Worm (Caenorhabditis elegans): ENCODE measurements around the gene C38H2.3.

Gene C38H2.3

ce11 chrIII:10362920-10363319 lies 23.5 kb downstream of the C38H2.3 start:
- TF ChIP-seq mab-9 (GFP tag; IDR thresholded peaks at IDR 0.05) (no peak), pax-3 (tag; optimal IDR thresholded peaks at IDR 0.05) (peak; percentile 12), dsc-1 (tag; optimal IDR thresholded peaks at IDR 0.05) (peak; percentile 64), fkh-8 (tag; optimal IDR thresholded peaks at IDR 0.05) (peak; percentile 60), hlh-4 (tag; optimal IDR thresholded peaks at IDR 0.05) (no peak), lsy-2 (tag; optimal IDR thresholded peaks at IDR 0.05) (peak in 1 of 2 experiments; percentile 29)

- TF ChIP-seq sup-37 (GFP tag; optimal IDR thresholded peaks at IDR 0.05) (no peak), ces-1 (GFP tag; optimal IDR thresholded peaks at IDR 0.05) (no peak), pax-3 (tag; optimal IDR thresholded peaks at IDR 0.05) (no peak), aly-2 (tag; optimal IDR thresholded peaks at IDR 0.05) (no peak), mab-9 (GFP tag; IDR thresholded peaks at IDR 0.05) (no peak), aha-1 (tag; optimal IDR thresholded peaks at IDR 0.05) (no peak), lin-15B (tag; optimal IDR thresholded peaks at IDR 0.05) (no peak), F16B12.6 (tag; optimal IDR thresholded peaks at IDR 0.05) (no peak), unc-98 (GFP tag; IDR thresholded peaks at IDR 0.05) (no peak)
Measured at ce11 chrIII:10361456-10361855, 24.9 kb downstream of the C38H2.3 start.

ce11 chrIII:10359916-10360315 lies 26.5 kb downstream of the C38H2.3 start:
- no peak for TF ChIP-seq tbx-2 (tag; optimal IDR thresholded peaks at IDR 0.05)
- no peak for TF ChIP-seq unc-130 (tag; optimal IDR thresholded peaks at IDR 0.05)
- TF ChIP-seq lin-14 (GFP tag; optimal IDR thresholded peaks at IDR 0.05) = peak; percentile 22
- TF ChIP-seq nhr-85 (tag) = peak; percentile 10
- no peak for TF ChIP-seq aly-2 (tag; optimal IDR thresholded peaks at IDR 0.05)
- no peak for TF ChIP-seq sox-4 (tag; optimal IDR thresholded peaks at IDR 0.05)

- TF ChIP-seq blmp-1 (tag; optimal IDR thresholded peaks at IDR 0.05) (no peak), fkh-10 (GFP tag; optimal IDR thresholded peaks at IDR 0.05) (peak; percentile 22), lin-14 (GFP tag; optimal IDR thresholded peaks at IDR 0.05) (peak; percentile 68), alr-1 (tag; optimal IDR thresholded peaks at IDR 0.05; ENCODE audit: borderline replicate concordance) (no peak), nhr-71 (tag; optimal IDR thresholded peaks at IDR 0.05) (peak; percentile 16), unc-86 (tag; optimal IDR thresholded peaks at IDR 0.05) (no peak), lsy-2 (tag; optimal IDR thresholded peaks at IDR 0.05) (peak in 1 of 2 experiments; percentile 12)
Measured at ce11 chrIII:10358751-10359150, 27.6 kb downstream of the C38H2.3 start.

- TF ChIP-seq ama-1 (optimal IDR thresholded peaks at IDR 0.05) = peak; percentile 53
- TF ChIP-seq unc-86 (tag; optimal IDR thresholded peaks at IDR 0.05) = peak; percentile 5
- no peak for TF ChIP-seq ceh-63 (GFP tag; optimal IDR thresholded peaks at IDR 0.05)
- TF ChIP-seq efl-3 (GFP tag; optimal IDR thresholded peaks at IDR 0.05) = no peak
- no peak for TF ChIP-seq sox-4 (tag; optimal IDR thresholded peaks at IDR 0.05)
- no peak for TF ChIP-seq lin-14 (GFP tag; optimal IDR thresholded peaks at IDR 0.05)
- peak; percentile 81 for TF ChIP-seq blmp-1 (tag; optimal IDR thresholded peaks at IDR 0.05)
- TF ChIP-seq egl-27 (tag; optimal IDR thresholded peaks at IDR 0.05) = no peak
- peak; percentile 77 for TF ChIP-seq swsn-7 (tag; optimal IDR thresholded peaks at IDR 0.05)
- TF ChIP-seq C04F5.9 (tag; optimal IDR thresholded peaks at IDR 0.05) = peak; percentile 76
- peak; percentile 42 for TF ChIP-seq dsc-1 (tag; optimal IDR thresholded peaks at IDR 0.05)
- TF ChIP-seq pqm-1 (tag; optimal IDR thresholded peaks at IDR 0.05) = no peak
- TF ChIP-seq hlh-4 (tag; optimal IDR thresholded peaks at IDR 0.05) = no peak
- no peak for TF ChIP-seq nhr-11 (tag; optimal IDR thresholded peaks at IDR 0.05)
- no peak for TF ChIP-seq ces-1 (GFP tag; optimal IDR thresholded peaks at IDR 0.05)
- TF ChIP-seq tbx-2 (tag; optimal IDR thresholded peaks at IDR 0.05) = peak; percentile 82
- TF ChIP-seq ets-5 (GFP tag; IDR thresholded peaks at IDR 0.05) = no peak
- no peak for TF ChIP-seq unc-62 (GFP tag; optimal IDR thresholded peaks at IDR 0.05)
- peak; percentile 31 for TF ChIP-seq elt-2 (tag; optimal IDR thresholded peaks at IDR 0.05)
- TF ChIP-seq ztf-11 (tag; optimal IDR thresholded peaks at IDR 0.05) = no peak
- peak in 2 of 6 experiments; percentile 79 to 84 for TF ChIP-seq elt-3 (tag; optimal IDR thresholded peaks at IDR 0.05)
- peak; percentile 68 for TF ChIP-seq grh-1 (GFP tag; IDR thresholded peaks at IDR 0.05)
- peak in 1 of 2 experiments; percentile 63 for TF ChIP-seq mdl-1 (tag; optimal IDR thresholded peaks at IDR 0.05)
- TF ChIP-seq alr-1 (tag; optimal IDR thresholded peaks at IDR 0.05; ENCODE audit: borderline replicate concordance) = no peak
- TF ChIP-seq aha-1 (tag; optimal IDR thresholded peaks at IDR 0.05) = no peak
- peak; percentile 70 for TF ChIP-seq nhr-77 (tag; optimal IDR thresholded peaks at IDR 0.05)
- peak; percentile 84 for TF ChIP-seq mep-1 (tag; optimal IDR thresholded peaks at IDR 0.05)
- TF ChIP-seq F16B12.6 (tag; optimal IDR thresholded peaks at IDR 0.05) = peak; percentile 94
- TF ChIP-seq pag-3 (tag; optimal IDR thresholded peaks at IDR 0.05; ENCODE audit: borderline replicate concordance, insufficient read depth) = no peak
- no peak for TF ChIP-seq vab-15 (tag; optimal IDR thresholded peaks at IDR 0.05)
- TF ChIP-seq aly-2 (tag; optimal IDR thresholded peaks at IDR 0.05) = peak; percentile 72
- TF ChIP-seq lin-15B (tag; optimal IDR thresholded peaks at IDR 0.05) = peak; percentile 39
Measured at ce11 chrIII:10357598-10358186, 28.7 kb downstream of the C38H2.3 start, which contains the start of gene umps-1. TSS of gene umps-1 (minus strand) at chrIII:10357648.
